Fruit fly (Drosophila melanogaster) whole organism, embryonic: Measurements from ENCODE around the gene sti.

Experiments used
- Asciz ChIP-seq: fragments of 200-800 bp; sonication (Bioruptor generic); optimal IDR thresholded peaks from 2 replicates; lab custom pipeline; 2017; ENCODE audit warnings: missing biosample characterization, mild to moderate bottlenecking, missing genetic modification characterization, missing genetic modification reagents
- CG10209 ChIP-seq: fragments of 200-800 bp; sonication (Bioruptor generic); optimal IDR thresholded peaks from 3 replicates; lab custom pipeline; 2017; ENCODE audit warnings: missing biosample characterization, mild to moderate bottlenecking, missing genetic modification characterization, missing genetic modification reagents
- CG10321 ChIP-seq: fragments of 200-800 bp; sonication (Bioruptor generic); IDR thresholded peaks from 2 replicates; pipeline ENCODE4 v1.3.6; 2022; ENCODE audit warnings: missing biosample characterization, missing genetic modification characterization
- CG10366 ChIP-seq: fragments of 200-800 bp; sonication (Bioruptor generic); IDR thresholded peaks from 2 replicates; pipeline ENCODE4 v1.3.6; 2022; ENCODE audit warnings: missing biosample characterization, missing genetic modification characterization
- CG11723 ChIP-seq: fragments of 200-800 bp; sonication (Bioruptor generic); optimal IDR thresholded peaks from 2 replicates; lab custom pipeline; 2017; ENCODE audit warnings: missing biosample characterization, mild to moderate bottlenecking, missing genetic modification characterization
- CG13894 ChIP-seq: fragments of 200-800 bp; sonication (Bioruptor generic); optimal IDR thresholded peaks from 3 replicates; lab custom pipeline; 2018; ENCODE audit warnings: missing biosample characterization, mild to moderate bottlenecking, missing genetic modification characterization, moderate library complexity
- CG14965 ChIP-seq: fragments of 200-800 bp; sonication (Bioruptor generic); optimal IDR thresholded peaks from 2 replicates; lab custom pipeline; 2016; ENCODE audit warnings: missing biosample characterization, missing genetic modification characterization, borderline replicate concordance
- CG17186 ChIP-seq: fragments of 200-800 bp; sonication (Bioruptor generic); optimal IDR thresholded peaks from 3 replicates; lab custom pipeline; 2017; ENCODE audit warnings: missing biosample characterization, missing genetic modification reagents, missing genetic modification characterization
- CG18619 ChIP-seq: fragments of 200-800 bp; sonication (Bioruptor generic); optimal IDR thresholded peaks from 3 replicates; lab custom pipeline; 2017; ENCODE audit warnings: missing biosample characterization, mild to moderate bottlenecking, missing genetic modification characterization
- CG18764 ChIP-seq: fragments of 200-800 bp; sonication (Bioruptor generic); optimal IDR thresholded peaks from 3 replicates; lab custom pipeline; 2016; ENCODE audit warnings: missing biosample characterization, missing genetic modification characterization
- CG2199 ChIP-seq: fragments of 200-800 bp; sonication (Bioruptor generic); IDR thresholded peaks from 3 replicates; pipeline ENCODE4 v1.3.6; 2022; ENCODE audit warnings: missing biosample characterization, missing genetic modification characterization
- CG31365 ChIP-seq: fragments of 200-800 bp; sonication (Bioruptor generic); optimal IDR thresholded peaks from 2 replicates; lab custom pipeline; 2018; ENCODE audit warnings: missing biosample characterization, mild to moderate bottlenecking, missing genetic modification characterization
- CG33557 ChIP-seq: fragments of 200-800 bp; sonication (Bioruptor generic); optimal IDR thresholded peaks from 2 replicates; lab custom pipeline; 2019; ENCODE audit warnings: missing biosample characterization, mild to moderate bottlenecking, missing genetic modification characterization, moderate library complexity
- CG4328 ChIP-seq: fragments of 200-800 bp; sonication (Bioruptor generic); optimal IDR thresholded peaks from 3 replicates; lab custom pipeline; 2017; ENCODE audit warnings: missing biosample characterization, missing genetic modification reagents, missing genetic modification characterization
- CG4404 ChIP-seq: fragments of 200-800 bp; sonication (Bioruptor generic); IDR thresholded peaks from 2 replicates; pipeline ENCODE4 v1.3.6; 2022; ENCODE audit warnings: missing biosample characterization, missing genetic modification characterization
- CG7745 ChIP-seq: fragments of 200-800 bp; sonication (Bioruptor generic); optimal IDR thresholded peaks from 2 replicates; lab custom pipeline; 2018; ENCODE audit warnings: missing biosample characterization, mild to moderate bottlenecking, missing genetic modification characterization, moderate library complexity
- CG7987 ChIP-seq: fragments of 200-800 bp; sonication (Bioruptor generic); optimal IDR thresholded peaks from 2 replicates; lab custom pipeline; 2018; ENCODE audit warnings: missing biosample characterization, mild to moderate bottlenecking, missing genetic modification characterization, moderate library complexity
- CG8924 ChIP-seq: fragments of 200-800 bp; optimal IDR thresholded peaks from 3 replicates; lab custom pipeline; 2019; ENCODE audit warnings: missing biosample characterization, mild to moderate bottlenecking, missing genetic modification characterization, moderate library complexity
- Doc3 ChIP-seq: fragments of 200-800 bp; sonication (Bioruptor generic); IDR thresholded peaks from 3 replicates; pipeline ENCODE4 v1.3.6; 2022; ENCODE audit warnings: missing biosample characterization, missing genetic modification characterization; ENCODE audit not compliant: partially characterized antibody
- E2f1 ChIP-seq: fragments of 200-800 bp; sonication (Bioruptor generic); IDR thresholded peaks from 2 replicates; pipeline ENCODE4 v1.3.6; 2022; ENCODE audit warnings: missing biosample characterization, missing genetic modification characterization
- Med ChIP-seq: fragments of 200-800 bp; sonication (Bioruptor generic); peaks from one replicate; lab custom pipeline; 2016; ENCODE audit warnings: missing biosample characterization, missing genetic modification characterization, mild to moderate bottlenecking, inconsistent platforms, moderate library complexity
- Meics ChIP-seq: fragments of 200-800 bp; sonication (Bioruptor generic); optimal IDR thresholded peaks from 2 replicates; lab custom pipeline; 2017; ENCODE audit warnings: missing biosample characterization, mild to moderate bottlenecking, missing genetic modification characterization
- Nf-YC ChIP-seq: fragments of 200-800 bp; optimal IDR thresholded peaks from 3 replicates; lab custom pipeline; 2019; ENCODE audit warnings: missing biosample characterization, mild to moderate bottlenecking, missing genetic modification characterization, moderate library complexity
- Oaz ChIP-seq: fragments of 200-800 bp; sonication (Bioruptor generic); IDR thresholded peaks from 2 replicates; pipeline ENCODE4 v1.3.6; 2022; ENCODE audit warnings: missing biosample characterization, missing genetic modification characterization
- Optix ChIP-seq: fragments of 200-800 bp; sonication (Bioruptor generic); IDR thresholded peaks from 3 replicates; pipeline ENCODE4 v1.3.6; 2022; ENCODE audit warnings: missing biosample characterization, missing genetic modification characterization
- Rfx ChIP-seq: fragments of 200-800 bp; sonication (Bioruptor generic); IDR thresholded peaks from 2 replicates; pipeline ENCODE4 v1.3.6; 2022; ENCODE audit warnings: missing biosample characterization, missing genetic modification characterization
- Rx ChIP-seq: fragments of 200-800 bp; sonication (Bioruptor generic); IDR thresholded peaks from 2 replicates; pipeline ENCODE4 v1.3.6; 2022; ENCODE audit warnings: missing biosample characterization, missing genetic modification characterization
- Sox100B ChIP-seq: fragments of 200-800 bp; sonication (Bioruptor generic); optimal IDR thresholded peaks from 3 replicates; lab custom pipeline; 2018; ENCODE audit warnings: missing biosample characterization, mild to moderate bottlenecking, missing genetic modification characterization
- Sry-δ ChIP-seq: fragments of 200-800 bp; sonication (Bioruptor generic); optimal IDR thresholded peaks from 2 replicates; lab custom pipeline; 2016; ENCODE audit warnings: missing biosample characterization, missing genetic modification characterization
- al ChIP-seq: fragments of 200-800 bp; sonication (Bioruptor generic); IDR thresholded peaks from 2 replicates; pipeline ENCODE4 v1.3.6; 2022; ENCODE audit warnings: missing biosample characterization, missing genetic modification characterization
- ato ChIP-seq: fragments of 200-800 bp; sonication (Bioruptor generic); IDR thresholded peaks from 2 replicates; pipeline ENCODE4 v1.3.6; 2022; ENCODE audit warnings: missing biosample characterization, missing genetic modification characterization; ENCODE audit not compliant: partially characterized antibody
- br ChIP-seq: fragments of >200 bp; optimal IDR thresholded peaks from 2 replicates; lab custom pipeline; 2017
- ems ChIP-seq: fragments of 200-800 bp; sonication (Bioruptor generic); optimal IDR thresholded peaks from 3 replicates; lab custom pipeline; 2016; ENCODE audit warnings: missing biosample characterization, missing genetic modification characterization
- fd64A ChIP-seq: fragments of 200-800 bp; sonication (Bioruptor generic); optimal IDR thresholded peaks from 3 replicates; lab custom pipeline; 2018; ENCODE audit warnings: missing biosample characterization, mild to moderate bottlenecking, missing genetic modification characterization
- hb ChIP-seq: fragments of 200-800 bp; sonication (Bioruptor generic); IDR thresholded peaks from 3 replicates; pipeline ENCODE4 v1.3.6; 2022; ENCODE audit warnings: missing biosample characterization, missing genetic modification characterization; ENCODE audit not compliant: partially characterized antibody
- hbn ChIP-seq: fragments of 200-800 bp; sonication (Bioruptor generic); IDR thresholded peaks from 2 replicates; pipeline ENCODE4 v1.3.6; 2022; ENCODE audit warnings: missing biosample characterization, missing genetic modification characterization; ENCODE audit not compliant: partially characterized antibody
- ind ChIP-seq: fragments of 200-800 bp; sonication (Bioruptor generic); optimal IDR thresholded peaks from 3 replicates; lab custom pipeline; 2016; ENCODE audit warnings: missing biosample characterization, missing genetic modification characterization
- inv ChIP-seq: fragments of 200-800 bp; sonication (Bioruptor generic); IDR thresholded peaks from 2 replicates; pipeline ENCODE4 v1.3.6; 2022; ENCODE audit warnings: missing biosample characterization, missing genetic modification characterization; ENCODE audit not compliant: partially characterized antibody
- klu ChIP-seq: fragments of 200-800 bp; sonication (Bioruptor generic); IDR thresholded peaks from 2 replicates; pipeline ENCODE4 v1.3.6; 2022; ENCODE audit warnings: missing biosample characterization, missing genetic modification characterization
- mirr ChIP-seq: fragments of 200-800 bp; sonication (Bioruptor generic); optimal IDR thresholded peaks from 3 replicates; lab custom pipeline; 2018; ENCODE audit warnings: missing biosample characterization, mild to moderate bottlenecking, missing genetic modification characterization
- nerfin-2 ChIP-seq: fragments of 200-800 bp; sonication (Bioruptor generic); IDR thresholded peaks from 2 replicates; pipeline ENCODE4 v1.3.6; 2022; ENCODE audit warnings: missing biosample characterization, missing genetic modification characterization; ENCODE audit not compliant: partially characterized antibody
- otp ChIP-seq: fragments of 200-800 bp; sonication (Bioruptor generic); IDR thresholded peaks from 3 replicates; pipeline ENCODE4, ENCODE4 v1.3.6; 2022; ENCODE audit warnings: missing biosample characterization, missing genetic modification characterization
- pan ChIP-seq, 4 experiments: fragments of >200 bp in 3 of 4; fragments of 200-800 bp in 1 of 4; sonication (Bioruptor generic) in 1 of 4; optimal IDR thresholded peaks in 3 of 4; IDR thresholded peaks in 1 of 4; 2 replicates each; pipeline versions ENCODE4 v1.3.6 to Lab custom; 2017 to 2022; ENCODE audit warnings: missing biosample characterization in 2 of 4, missing genetic modification characterization in 2 of 4, mixed read lengths in 1 of 4
- rib ChIP-seq: fragments of 200-800 bp; sonication (Bioruptor generic); IDR thresholded peaks from 2 replicates; pipeline ENCODE4 v1.3.6; 2022; ENCODE audit warnings: missing biosample characterization, missing genetic modification characterization
- ro ChIP-seq: fragments of 200-800 bp; sonication (Bioruptor generic); IDR thresholded peaks from 2 replicates; pipeline ENCODE4 v1.3.6; 2022; ENCODE audit warnings: missing biosample characterization, missing genetic modification characterization
- row ChIP-seq: fragments of 200-800 bp; sonication (Bioruptor generic); IDR thresholded peaks from 3 replicates; pipeline ENCODE4 v1.3.6; 2022; ENCODE audit warnings: missing biosample characterization, missing genetic modification characterization
- tll ChIP-seq, 2 experiments: fragments of 200-800 bp in 1 of 2; fragments of >200 bp in 1 of 2; sonication (Bioruptor generic) in 1 of 2; optimal IDR thresholded peaks; 2 replicates each; lab custom pipeline; 2017 to 2019; ENCODE audit warnings: missing biosample characterization in 2 of 2, missing genetic modification characterization in 2 of 2, mild to moderate bottlenecking in 1 of 2, moderate library complexity in 1 of 2
- vvl ChIP-seq: fragments of 200-800 bp; sonication (Bioruptor generic); IDR thresholded peaks from 2 replicates; pipeline ENCODE4 v1.3.6; 2022; ENCODE audit warnings: missing biosample characterization, missing genetic modification characterization
- wor ChIP-seq: fragments of 200-800 bp; sonication (Bioruptor generic); IDR thresholded peaks from 2 replicates; pipeline ENCODE4 v1.3.6; 2022; ENCODE audit warnings: missing biosample characterization, missing genetic modification characterization

sti gene

DNA sequence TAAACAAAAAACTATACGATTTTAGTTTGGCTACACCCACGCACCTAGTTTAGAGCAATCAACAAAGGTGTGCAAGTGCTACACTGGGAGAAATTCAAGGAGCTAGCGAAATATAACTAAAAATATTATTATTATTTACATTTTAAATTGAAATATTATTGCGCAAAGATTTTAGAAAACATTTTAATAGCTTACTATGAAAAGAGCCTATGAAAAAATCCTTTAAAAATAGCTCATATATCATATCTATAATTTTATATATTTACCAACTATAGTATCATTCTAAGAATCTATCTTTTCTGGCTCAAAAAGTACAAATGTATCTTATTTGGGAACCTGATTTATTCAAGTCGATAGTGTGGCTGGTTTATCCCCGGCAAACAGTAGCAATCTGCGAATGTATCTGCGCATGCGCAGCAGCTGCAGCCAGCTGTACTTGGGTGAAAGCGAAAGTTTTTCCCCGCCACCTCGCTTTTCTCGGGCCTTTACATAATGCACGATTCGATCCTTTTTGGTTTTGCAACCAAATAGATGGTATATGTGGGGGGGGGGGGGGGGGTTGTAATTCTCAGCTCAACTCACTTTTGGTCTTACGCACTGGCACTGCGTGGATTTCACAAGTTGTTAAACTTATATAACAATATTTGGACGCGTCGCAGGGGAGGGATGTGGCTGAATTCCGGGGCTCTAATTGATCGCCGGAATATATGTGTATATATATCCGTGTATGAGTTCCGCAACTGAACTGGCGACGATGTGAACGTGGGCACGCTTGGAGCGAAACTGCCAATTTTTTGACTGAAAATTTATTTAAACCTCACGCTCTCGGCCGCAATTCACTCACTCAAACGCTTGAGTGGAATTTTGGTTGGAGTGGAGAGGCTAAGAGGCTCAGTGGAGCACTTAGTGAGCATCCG is 17.9 kb downstream of the sti start, which contains the start of gene CG10657 (continued):
- TF ChIP-seq otp (0 out of 3 replicates have a peak, but pooled peaks have one; percentile 21), Oaz (GFP tag; lab: Robert Waterston, UW) (no peak), CG7745 (tag; lab: Kevin White, UChicago) (no peak), CG4404 (no peak), br (lab: Kevin White, UChicago) (no peak), ro (GFP tag; lab: Robert Waterston, UW) (no peak), CG18764 (GFP tag; lab: Kevin White, UChicago) (no peak), fd64A (GFP tag; lab: Kevin White, UChicago) (no peak), Med (GFP tag; lab: Kevin White, UChicago) (peak; percentile 81), klu (GFP tag; lab: Robert Waterston, UW) (no peak), hb (GFP tag; lab: Robert Waterston, UW) (no peak), nerfin-2 (no peak), pan (optimal IDR thresholded peaks at IDR 0.05; lab: Kevin White, UChicago) (no peak), pan (GFP tag; optimal IDR thresholded peaks at IDR 0.05 in 1 of 2, IDR thresholded peaks at IDR 0.05 in 1 of 2) (no peak), CG8924 (tag; lab: Kevin White, UChicago) (no peak), wor (no peak), inv (GFP tag; lab: Robert Waterston, UW) (no peak), CG13894 (tag; lab: Kevin White, UChicago) (peak; percentile 22), CG10366 (GFP tag; lab: Robert Waterston, UW) (no peak), Nf-YC (peak; percentile 8), CG2199 (no peak), Asciz (no peak), mirr (GFP tag; lab: Kevin White, UChicago) (no peak), Rfx (GFP tag; lab: Robert Waterston, UW) (0 out of 2 replicates have a peak, but pooled peaks have one; percentile 16), ind (GFP tag; lab: Kevin White, UChicago) (no peak), al (GFP tag; lab: Robert Waterston, UW) (no peak), rib (GFP tag; lab: Robert Waterston, UW) (no peak), hbn (GFP tag; lab: Robert Waterston, UW) (no peak), tll (GFP tag; optimal IDR thresholded peaks at IDR 0.05; lab: Kevin White, UChicago) (no peak), CG10209 (GFP tag; lab: Kevin White, UChicago) (no peak)

DNA sequence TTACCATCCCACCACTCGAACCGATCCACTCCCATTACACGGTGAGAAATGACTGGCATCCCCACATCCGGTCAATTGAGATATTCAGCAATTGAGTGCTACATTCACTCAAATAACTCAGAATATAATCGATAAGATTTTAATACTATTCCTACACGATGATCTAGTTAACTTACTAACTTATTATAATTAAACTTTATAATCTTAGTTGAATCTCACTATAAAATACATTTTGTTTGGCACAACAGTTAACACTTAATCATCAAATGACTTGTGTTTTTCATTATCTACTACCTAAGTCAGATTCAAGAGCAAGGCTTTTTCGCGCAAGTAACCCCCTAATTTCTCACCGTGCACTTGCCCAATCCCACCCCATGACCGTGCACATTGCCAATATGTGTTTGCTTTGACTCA is 19.3 kb downstream of the sti start:
- TF ChIP-seq CG17186 (no peak), CG4328 (GFP tag; lab: Kevin White, UChicago) (no peak), ato (GFP tag; lab: Robert Waterston, UW) (no peak), CG7987 (GFP tag; lab: Kevin White, UChicago) (no peak), CG10321 (GFP tag; lab: Robert Waterston, UW) (no peak), CG18619 (GFP tag; lab: Kevin White, UChicago) (peak; percentile 16), Optix (no peak), row (GFP tag; lab: Robert Waterston, UW) (peak; percentile 42; the same call in 2 of the 3 replicates), Sox100B (GFP tag; lab: Kevin White, UChicago) (peak; percentile 51), CG31365 (tag; lab: Kevin White, UChicago) (no peak), Rx (GFP tag; lab: Robert Waterston, UW) (no peak), CG11723 (GFP tag; lab: Kevin White, UChicago) (peak; percentile 38), ems (GFP tag; lab: Kevin White, UChicago) (no peak), Doc3 (no peak), Sry-δ (GFP tag; lab: Kevin White, UChicago) (no peak), Meics (GFP tag; lab: Kevin White, UChicago) (peak; percentile 53), CG33557 (GFP tag; lab: Kevin White, UChicago) (no peak), vvl (GFP tag; lab: Robert Waterston, UW) (0 out of 2 replicates have a peak, but pooled peaks have one; percentile 19), hb (GFP tag; lab: Robert Waterston, UW) (no peak), E2f1 (GFP tag; lab: Robert Waterston, UW) (no peak), CG14965 (GFP tag; lab: Kevin White, UChicago) (no peak)
